Worm (Caenorhabditis elegans): ENCODE measurements around the gene fbf-2.

- TF ChIP-seq daf-12 (tag; optimal IDR thresholded peaks at IDR 0.05): no peak
- TF ChIP-seq jun-1 (tag; optimal IDR thresholded peaks at IDR 0.05): no peak
- no peak for TF ChIP-seq madf-5 (GFP tag; IDR thresholded peaks at IDR 0.05)
- no peak for TF ChIP-seq ZK546.5 (tag; optimal IDR thresholded peaks at IDR 0.05)
- TF ChIP-seq fkh-10 (GFP tag; optimal IDR thresholded peaks at IDR 0.05): no peak
- TF ChIP-seq lir-3 (tag; optimal IDR thresholded peaks at IDR 0.05): no peak
- no peak for TF ChIP-seq egl-43 (GFP tag; IDR thresholded peaks at IDR 0.05)
- no peak for TF ChIP-seq nhr-6 (tag; optimal IDR thresholded peaks at IDR 0.05)
- no peak for TF ChIP-seq lsy-2 (tag; optimal IDR thresholded peaks at IDR 0.05)
- TF ChIP-seq mep-1 (tag; optimal IDR thresholded peaks at IDR 0.05): no peak
These were observed 24.2 kb downstream of the fbf-2 start, which contains the start of gene H12I13.1 for ce11 chrII:6067066-6067465.

Data from whole organism, L4 larva.